Worm (Caenorhabditis elegans) whole organism, midembryonic: ENCODE data around the gene C09B8.8.

ENCODE experiments used
- T22C8.4 ChIP-seq: fragments of 200-800 bp; sonication (Bioruptor generic); IDR thresholded peaks from 2 replicates; pipeline ENCODE4 v1.3.6; 2022; ENCODE audit warnings: missing genetic modification characterization, missing compliant biosample characterization
- cog-1 ChIP-seq: sonication (generic microtip); optimal IDR thresholded peaks from 2 replicates; lab custom pipeline; 2016; ENCODE audit warnings: missing genetic modification characterization, missing compliant biosample characterization
- flt-1 ChIP-seq: fragments of 200-800 bp; sonication (Bioruptor generic); IDR thresholded peaks from 2 replicates; pipeline ENCODE4 v1.3.6; 2022; ENCODE audit warnings: missing genetic modification characterization, missing compliant biosample characterization
- ref-1 ChIP-seq: fragments of 200-800 bp; sonication (Bioruptor generic); conservative IDR thresholded peaks from 2 replicates; pipeline ENCODE4 v1.3.6; 2022; ENCODE audit warnings: missing genetic modification reagents, missing genetic modification characterization, missing compliant biosample characterization
- tab-1 ChIP-seq: fragments of 200-800 bp; sonication (Bioruptor generic); IDR thresholded peaks from 2 replicates; pipeline ENCODE4 v1.3.6; 2022; ENCODE audit warnings: missing genetic modification characterization, missing compliant biosample characterization
- ztf-23 ChIP-seq: fragments of 200-800 bp; sonication (Bioruptor generic); IDR thresholded peaks from 2 replicates; pipeline ENCODE4 v1.3.6; 2022; ENCODE audit warnings: missing genetic modification reagents, missing genetic modification characterization, missing compliant biosample characterization

DNA sequence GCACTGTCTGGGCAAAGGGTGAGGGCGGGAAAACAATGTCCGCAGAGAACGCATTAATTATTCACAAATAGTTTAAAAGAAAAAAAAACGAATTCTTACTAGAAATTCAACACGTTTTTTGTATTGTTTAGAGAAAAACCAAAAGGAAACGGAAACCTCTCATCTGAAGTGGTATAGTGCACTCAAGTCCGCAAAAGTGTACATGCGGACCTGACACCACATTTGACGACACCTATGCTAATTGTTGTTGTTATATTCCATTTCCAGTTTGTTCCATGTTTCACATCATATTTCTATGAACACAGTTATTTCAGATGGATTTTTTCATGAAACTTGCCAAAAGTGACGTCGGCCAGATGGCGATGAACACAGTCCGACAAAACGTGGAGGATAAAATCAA, 37.5 kb downstream of the C09B8.8 start, which contains the start of gene C45B2.6:
- TF ChIP-seq cog-1 (tag; lab: Kevin White, UChicago) (no peak), ref-1 (GFP tag; lab: Robert Waterston, UW) (no peak), flt-1 (no peak), ztf-23 (no peak), tab-1 (GFP tag; lab: Robert Waterston, UW) (no peak), T22C8.4 (no peak)
